Worm (Caenorhabditis elegans): ENCODE data around the gene tba-9.

tba-9 gene

DNA sequence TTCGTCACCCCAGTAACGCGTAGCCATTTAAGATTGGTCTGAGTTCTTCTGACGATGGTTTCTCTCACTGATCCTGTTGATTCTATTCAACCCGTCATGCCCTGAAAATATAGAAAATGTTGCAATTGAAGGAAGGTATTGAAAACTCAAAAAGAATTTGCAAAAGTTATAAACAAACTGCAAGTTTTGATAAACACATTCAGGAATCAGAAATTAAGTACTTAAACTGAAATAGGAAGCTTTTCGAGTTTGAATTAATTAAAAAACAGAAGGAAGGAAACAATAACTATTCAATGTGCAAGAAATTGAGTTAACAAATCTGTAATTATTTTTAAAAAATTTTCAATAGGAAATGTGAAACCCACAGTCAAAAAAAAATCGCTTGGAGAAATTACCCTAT is 32.3 kb upstream of the tba-9 start, which contains the start of gene rgl-1:
Gene rgl-1, minus strand, starts transcription at position 101 of the 400 bp plus-strand sequence.
- no peak for TF ChIP-seq pqm-1 (tag; optimal IDR thresholded peaks at IDR 0.05)
- TF ChIP-seq nhr-11 (tag; optimal IDR thresholded peaks at IDR 0.05) = no peak

DNA sequence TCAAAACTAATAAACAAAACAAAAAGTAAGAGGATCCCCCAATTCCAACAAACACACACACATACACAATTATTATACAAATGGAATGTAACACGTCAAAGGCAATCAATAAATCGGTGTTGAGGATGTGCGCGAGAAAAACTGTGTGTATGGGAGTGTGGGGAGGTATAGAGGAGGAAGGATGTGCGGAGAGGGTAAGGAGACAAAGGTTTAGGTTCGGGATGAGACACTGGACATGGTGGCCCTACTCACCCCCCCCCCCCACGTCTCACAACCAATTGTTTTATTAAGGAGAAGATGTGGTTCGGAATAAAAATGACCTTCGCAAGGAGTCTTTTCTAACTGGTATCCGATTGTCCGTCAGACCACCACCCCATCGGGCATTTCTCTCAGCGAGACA is 29.5 kb upstream of the tba-9 start:
- no peak for TF ChIP-seq sea-2 (GFP tag; optimal IDR thresholded peaks at IDR 0.05)
- peak; percentile 2 for TF ChIP-seq pha-4 (tag; optimal IDR thresholded peaks at IDR 0.05)

DNA sequence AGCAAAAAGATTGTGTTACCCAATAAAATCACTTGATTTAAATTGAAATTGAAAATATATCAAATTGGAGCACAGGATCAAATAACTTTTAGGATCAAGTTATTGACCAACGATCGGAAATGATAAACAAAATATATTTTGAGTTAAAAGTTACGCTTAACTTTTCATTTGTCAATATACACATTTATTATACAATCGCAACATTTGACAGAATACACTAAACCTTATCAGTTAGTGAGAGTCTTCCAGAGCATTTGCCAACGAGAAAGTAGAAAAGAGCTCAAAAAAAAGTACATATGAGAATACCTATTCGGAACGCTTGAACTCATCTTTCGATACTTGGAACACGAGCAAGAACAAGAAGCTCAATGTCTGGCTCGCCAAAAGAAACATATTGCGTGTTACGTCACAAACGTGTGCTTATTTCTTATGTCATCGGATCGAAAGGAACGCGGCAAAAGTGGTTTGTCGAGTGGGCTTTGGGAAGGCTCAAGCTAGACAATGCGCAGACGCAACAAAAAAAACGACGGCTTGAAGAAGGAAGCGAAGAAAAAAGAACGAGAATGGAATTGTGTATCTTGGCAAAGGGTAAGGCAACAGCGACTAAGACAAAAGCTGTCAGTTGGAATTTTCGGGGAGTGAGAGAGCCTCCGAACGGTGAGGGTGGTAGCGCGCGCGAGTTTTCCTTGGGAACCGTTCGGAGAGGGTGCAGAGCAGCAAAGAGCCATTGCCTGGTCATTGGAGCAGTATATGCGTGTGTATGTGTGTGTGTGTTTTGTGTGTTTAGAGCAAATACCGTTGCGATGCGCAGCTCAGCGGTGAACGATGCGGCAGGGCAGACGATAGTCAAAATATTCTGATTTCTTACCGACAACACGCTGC is 26.0 kb upstream of the tba-9 start:
- TF ChIP-seq ama-1 (optimal IDR thresholded peaks at IDR 0.05) (no peak), lsy-12 (tag; optimal IDR thresholded peaks at IDR 0.05) (no peak), zag-1 (tag; optimal IDR thresholded peaks at IDR 0.05) (no peak), skn-1 (tag; optimal IDR thresholded peaks at IDR 0.05) (no peak), nhr-237 (tag; optimal IDR thresholded peaks at IDR 0.05) (no peak), ceh-9 (tag; optimal IDR thresholded peaks at IDR 0.05) (no peak), ceh-16 (tag; optimal IDR thresholded peaks at IDR 0.05) (no peak), pqm-1 (tag; optimal IDR thresholded peaks at IDR 0.05) (peak; percentile 37), nhr-23 (tag; optimal IDR thresholded peaks at IDR 0.05) (no peak), unc-62 (GFP tag; optimal IDR thresholded peaks at IDR 0.05) (no peak), daf-12 (tag; optimal IDR thresholded peaks at IDR 0.05) (no peak), nhr-67 (tag; optimal IDR thresholded peaks at IDR 0.05) (no peak), nhr-25 (tag; optimal IDR thresholded peaks at IDR 0.05) (no peak), ztf-11 (tag; optimal IDR thresholded peaks at IDR 0.05) (no peak), fos-1 (tag; optimal IDR thresholded peaks at IDR 0.05) (no peak), sea-2 (GFP tag; optimal IDR thresholded peaks at IDR 0.05) (no peak), fkh-2 (tag; optimal IDR thresholded peaks at IDR 0.05) (no peak), tbx-2 (tag; optimal IDR thresholded peaks at IDR 0.05) (no peak), pha-4 (tag; optimal IDR thresholded peaks at IDR 0.05) (peak; percentile 7), elt-1 (tag; optimal IDR thresholded peaks at IDR 0.05) (no peak), lin-15B (tag; optimal IDR thresholded peaks at IDR 0.05) (no peak), ztf-4 (tag; optimal IDR thresholded peaks at IDR 0.05) (no peak), ceh-82 (tag; optimal IDR thresholded peaks at IDR 0.05) (no peak), elt-2 (tag; optimal IDR thresholded peaks at IDR 0.05) (peak; percentile 31), ceh-28 (tag; optimal IDR thresholded peaks at IDR 0.05) (no peak)

DNA sequence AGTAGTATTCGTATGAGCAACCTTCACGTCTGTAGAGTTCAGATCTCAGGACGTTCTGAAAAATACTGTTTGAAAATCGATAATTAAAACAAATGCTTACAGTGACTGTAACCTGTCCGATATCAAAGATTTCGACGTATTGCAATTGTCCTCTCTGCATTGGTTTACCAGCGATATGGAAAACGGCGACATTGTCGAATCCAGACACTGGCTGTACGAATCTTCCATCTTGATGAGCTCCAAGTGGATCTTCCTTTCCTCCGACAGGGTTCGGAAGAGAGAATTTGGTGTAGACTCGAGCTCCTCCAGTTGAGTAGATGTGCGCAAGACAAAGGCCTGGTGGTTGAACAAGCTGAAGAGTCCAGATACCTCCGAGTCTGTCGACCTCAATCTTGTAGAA is 23.9 kb upstream of the tba-9 start:
- TF ChIP-seq fkh-10 (GFP tag; optimal IDR thresholded peaks at IDR 0.05) (no peak), nhr-77 (tag; optimal IDR thresholded peaks at IDR 0.05) (no peak), ztf-4 (tag; optimal IDR thresholded peaks at IDR 0.05) (no peak), ceh-16 (tag; optimal IDR thresholded peaks at IDR 0.05) (no peak), lin-39 (tag; optimal IDR thresholded peaks at IDR 0.05) (no peak), nhr-67 (tag; optimal IDR thresholded peaks at IDR 0.05) (no peak), unc-62 (GFP tag; optimal IDR thresholded peaks at IDR 0.05) (no peak), R02D3.7 (tag; optimal IDR thresholded peaks at IDR 0.05) (no peak), ceh-9 (tag; optimal IDR thresholded peaks at IDR 0.05) (no peak), egl-27 (tag; optimal IDR thresholded peaks at IDR 0.05) (no peak), nhr-11 (tag; optimal IDR thresholded peaks at IDR 0.05) (no peak)

DNA sequence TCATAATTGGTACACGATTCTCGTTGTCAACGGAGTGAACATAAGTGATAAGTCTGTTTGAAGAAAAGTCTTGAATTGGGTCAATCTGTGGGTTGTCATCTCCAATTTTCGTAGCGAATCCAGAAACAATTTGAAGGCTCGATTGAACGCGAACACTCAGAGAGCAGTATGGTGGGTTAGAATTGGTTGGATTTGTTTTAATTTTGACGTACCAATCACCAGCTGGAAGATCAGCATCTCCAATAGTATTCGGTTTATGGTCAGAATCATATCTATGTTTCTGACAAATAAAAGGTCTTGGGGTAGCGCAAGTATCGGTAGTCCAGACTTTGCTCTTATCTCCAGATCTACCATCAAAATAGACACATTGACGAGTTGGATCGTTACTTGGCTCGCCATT is 22.0 kb upstream of the tba-9 start:
- TF ChIP-seq jun-1 (tag; optimal IDR thresholded peaks at IDR 0.05) (no peak), skn-1 (tag; optimal IDR thresholded peaks at IDR 0.05) (no peak), nhr-76 (tag; optimal IDR thresholded peaks at IDR 0.05) (no peak)

DNA sequence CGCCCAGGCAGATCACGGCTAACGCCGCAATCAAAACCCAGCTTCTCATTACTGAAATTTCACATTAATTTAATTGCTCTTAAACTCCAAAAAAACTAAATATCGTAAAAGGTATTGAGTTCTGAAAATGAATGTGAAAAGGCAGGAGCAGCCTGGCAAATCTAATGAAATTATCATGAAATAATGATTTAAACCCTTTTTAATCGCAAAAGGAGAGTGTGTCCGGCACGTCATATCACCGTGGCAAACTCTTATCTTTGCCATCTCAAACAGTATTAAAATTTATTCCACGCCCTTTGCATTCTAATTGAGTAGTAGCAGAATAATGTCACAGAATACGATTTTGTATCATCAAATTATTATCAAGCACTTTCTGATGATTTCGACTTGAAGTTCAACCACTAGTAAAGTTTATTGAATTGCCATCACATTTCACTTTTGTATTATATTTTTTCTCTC is 17.2 kb upstream of the tba-9 start, which contains the start of gene F28B4.3:
Gene F28B4.3, minus strand, starts transcription at position 51 of the 459 bp plus-strand sequence.
- TF ChIP-seq unc-39 (tag; optimal IDR thresholded peaks at IDR 0.05) (no peak), elt-2 (tag; optimal IDR thresholded peaks at IDR 0.05) (peak; percentile 95), nhr-67 (tag; optimal IDR thresholded peaks at IDR 0.05) (no peak), sea-2 (GFP tag; optimal IDR thresholded peaks at IDR 0.05) (no peak), nhr-237 (tag; optimal IDR thresholded peaks at IDR 0.05) (no peak), unc-62 (GFP tag; optimal IDR thresholded peaks at IDR 0.05) (no peak), ztf-11 (tag; optimal IDR thresholded peaks at IDR 0.05) (no peak), egl-27 (tag; optimal IDR thresholded peaks at IDR 0.05) (no peak), elt-3 (tag; optimal IDR thresholded peaks at IDR 0.05) (no peak), skn-1 (tag; optimal IDR thresholded peaks at IDR 0.05) (no peak), aly-2 (tag; optimal IDR thresholded peaks at IDR 0.05) (no peak), ceh-16 (tag; optimal IDR thresholded peaks at IDR 0.05) (no peak), egl-5 (tag; optimal IDR thresholded peaks at IDR 0.05) (no peak), jun-1 (tag; optimal IDR thresholded peaks at IDR 0.05) (peak; percentile 41), nfya-1 (tag; optimal IDR thresholded peaks at IDR 0.05; ENCODE audit: insufficient read depth) (no peak), fkh-10 (GFP tag; optimal IDR thresholded peaks at IDR 0.05) (no peak), R02D3.7 (tag; optimal IDR thresholded peaks at IDR 0.05) (no peak), nhr-77 (tag; optimal IDR thresholded peaks at IDR 0.05) (no peak), mdl-1 (tag; optimal IDR thresholded peaks at IDR 0.05) (no peak), pqm-1 (tag; optimal IDR thresholded peaks at IDR 0.05) (peak; percentile 92)
